Worm (Caenorhabditis elegans) whole organism, L2 larva: ENCODE results near the gene coa-1.

ENCODE experiments used
- dmd-4 ChIP-seq: sonication (generic microtip); optimal IDR thresholded peaks from 2 replicates; lab custom pipeline; 2017; ENCODE audit warnings: missing biosample characterization, missing genetic modification characterization
- lin-11 ChIP-seq: fragments of 150-350 bp; sonication (generic microtip); optimal IDR thresholded peaks from 2 replicates; lab custom pipeline; 2014; ENCODE audit warnings: missing biosample characterization, missing genetic modification characterization, inconsistent platforms, mixed read lengths
- mdl-1 ChIP-seq, 2 experiments: fragments of 150-350 bp in 1 of 2; sonication (generic microtip) in 1 of 2; optimal IDR thresholded peaks; 2 replicates each; lab custom pipeline; 2017; ENCODE audit warnings: missing biosample characterization in 2 of 2, missing genetic modification characterization in 2 of 2
- nhr-12 ChIP-seq: fragments of 150-350 bp; optimal IDR thresholded peaks from 2 replicates; lab custom pipeline; 2014; ENCODE audit warnings: missing biosample characterization, missing genetic modification characterization
- nhr-6 ChIP-seq: fragments of 150-350 bp; optimal IDR thresholded peaks from 2 replicates; lab custom pipeline; 2014; ENCODE audit warnings: missing biosample characterization, missing genetic modification characterization
- skn-1 ChIP-seq: sonication (generic microtip); optimal IDR thresholded peaks from 2 replicates; lab custom pipeline; 2017; ENCODE audit warnings: missing biosample characterization, missing genetic modification characterization
- sma-3 ChIP-seq: sonication (generic microtip); optimal IDR thresholded peaks from 2 replicates; lab custom pipeline; 2016; ENCODE audit warnings: missing genetic modification reagents, missing genetic modification characterization, missing compliant biosample characterization
- sma-9 ChIP-seq, 2 experiments: fragments of 150-350 bp in 1 of 2; sonication (generic microtip) in 1 of 2; optimal IDR thresholded peaks; 2 replicates each; lab custom pipeline; 2014 to 2016; ENCODE audit warnings: missing genetic modification characterization in 2 of 2, mild to moderate bottlenecking in 1 of 2, missing biosample characterization in 1 of 2, missing compliant biosample characterization in 1 of 2, missing genetic modification reagents in 1 of 2, moderate library complexity in 1 of 2
- unc-55 ChIP-seq: fragments of 150-350 bp; sonication (generic microtip); optimal IDR thresholded peaks from 3 replicates; lab custom pipeline; 2014; ENCODE audit warnings: missing biosample characterization, missing genetic modification reagents, missing genetic modification characterization
- unc-62 ChIP-seq: fragments of 150-350 bp; optimal IDR thresholded peaks from 2 replicates; lab custom pipeline; 2014; ENCODE audit warnings: missing biosample characterization, missing genetic modification reagents, missing genetic modification characterization
- ztf-11 ChIP-seq: sonication (generic microtip); optimal IDR thresholded peaks from 2 replicates; lab custom pipeline; 2017; ENCODE audit warnings: missing biosample characterization, missing genetic modification characterization

DNA sequence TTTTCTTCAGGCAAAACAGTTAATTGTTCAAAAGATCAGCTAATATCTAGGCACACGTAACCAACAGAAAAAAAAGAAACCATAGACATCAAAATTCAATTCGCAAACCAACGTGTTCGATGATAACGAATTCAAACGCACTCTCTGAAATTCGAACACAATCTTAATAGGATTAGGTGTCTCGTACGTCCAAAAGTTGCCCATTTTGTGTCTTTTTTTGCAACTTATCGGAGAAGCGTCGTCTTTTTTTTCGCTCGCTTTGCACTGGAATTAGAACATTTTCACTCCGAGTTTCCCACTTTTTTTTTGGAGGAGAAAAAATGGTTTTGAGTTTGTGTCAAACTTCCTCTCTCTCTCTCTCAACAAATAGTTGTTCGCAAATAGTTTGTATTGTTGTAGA, 16.0 kb upstream of the coa-1 start:
- TF ChIP-seq unc-62 (GFP tag; lab: Kevin White, UChicago) (no peak), lin-11 (tag; lab: Kevin White, UChicago) (no peak), ztf-11 (tag; lab: Kevin White, UChicago) (no peak), sma-3 (GFP tag; lab: Kevin White, UChicago) (no peak), unc-55 (GFP tag; lab: Kevin White, UChicago) (no peak), nhr-12 (tag; lab: Kevin White, UChicago) (no peak), mdl-1 (tag; optimal IDR thresholded peaks at IDR 0.05; lab: Kevin White, UChicago) (no peak), skn-1 (no peak), sma-9 (GFP tag; optimal IDR thresholded peaks at IDR 0.05; lab: Kevin White, UChicago) (no peak), sma-9 (tag; optimal IDR thresholded peaks at IDR 0.05; lab: Kevin White, UChicago) (no peak), nhr-6 (tag; lab: Kevin White, UChicago) (no peak), dmd-4 (tag; lab: Kevin White, UChicago) (no peak)
